Fruit fly (Drosophila melanogaster): ENCODE measurements around the gene CG13385.
A peak's percentile ranks its signal among the peaks of the same experiment; 100 is the strongest.

CG13385 gene

DNA sequence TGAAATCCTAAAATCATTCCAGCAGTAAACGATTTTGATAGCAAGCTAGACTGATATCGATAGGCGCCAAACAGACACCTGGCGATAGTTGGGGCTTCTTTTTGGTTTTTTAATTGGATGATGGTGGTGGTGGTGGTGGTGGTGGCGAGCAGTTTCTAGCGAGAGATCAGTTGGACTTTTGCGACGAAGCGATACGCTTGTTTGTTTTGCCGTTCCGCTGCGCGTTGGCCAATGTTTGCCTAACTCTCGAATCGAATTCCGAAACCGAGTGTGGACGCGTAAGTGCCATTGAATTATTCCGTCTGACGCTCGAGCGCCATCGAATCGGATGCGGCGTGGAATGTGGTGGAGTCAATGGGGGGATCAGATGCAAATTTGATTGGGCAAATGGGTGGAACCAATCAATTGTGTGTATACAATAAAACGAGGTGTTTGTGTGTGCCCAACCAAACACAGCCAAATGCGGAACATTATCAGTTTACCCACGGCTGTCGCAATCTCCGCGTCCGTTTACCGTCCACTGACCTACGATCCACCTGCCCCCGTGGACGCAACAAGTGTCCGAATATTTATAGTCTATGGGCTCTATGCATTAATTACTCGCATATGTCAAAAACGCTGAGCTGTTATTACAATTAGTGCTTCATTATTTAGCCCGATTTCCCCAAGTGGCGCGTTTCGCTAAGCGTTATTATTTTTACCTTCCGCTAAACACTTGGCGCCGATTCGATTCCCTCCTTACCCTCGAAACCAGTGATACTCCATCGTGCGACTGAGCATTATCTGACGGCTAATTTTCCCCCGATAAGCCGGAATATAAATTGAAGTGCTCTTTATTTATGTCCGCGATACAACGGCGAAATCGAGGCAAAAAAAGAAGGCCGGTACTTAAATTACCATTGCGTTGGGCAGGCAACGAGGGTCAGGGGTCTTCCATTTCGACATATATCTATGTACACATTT lies 25.8 kb upstream of the CG13385 start, which contains the start of gene CG17292:
Gene CG17292, plus strand, starts transcription at position 91 of the 963 bp plus-strand sequence.
- TF ChIP-seq Vsx2 (GFP tag; optimal IDR thresholded peaks at IDR 0.05; ENCODE audit: partially characterized antibody) (peak; percentile 98), woc (GFP tag; optimal IDR thresholded peaks at IDR 0.05) (no peak), rgr (GFP tag; optimal IDR thresholded peaks at IDR 0.05) (peak; percentile 49), Sp1 (GFP tag; optimal IDR thresholded peaks at IDR 0.05) (no peak), Jra (GFP tag; optimal IDR thresholded peaks at IDR 0.05) (no peak), foxo (GFP tag; optimal IDR thresholded peaks at IDR 0.05) (peak in 1 of 2 experiments; percentile 17), tai (GFP tag; optimal IDR thresholded peaks at IDR 0.05) (no peak), psq (GFP tag; optimal IDR thresholded peaks at IDR 0.05) (no peak), OdsH (GFP tag; optimal IDR thresholded peaks at IDR 0.05) (peak; percentile 68), Rel (GFP tag; optimal IDR thresholded peaks at IDR 0.05) (no peak), Rel (tag; optimal IDR thresholded peaks at IDR 0.05) (peak; percentile 48), Dif (GFP tag; optimal IDR thresholded peaks at IDR 0.05; ENCODE audit: partially characterized antibody) (peak; percentile 87), Dfd (GFP tag; optimal IDR thresholded peaks at IDR 0.05) (no peak), Hnf4 (GFP tag; optimal IDR thresholded peaks at IDR 0.05) (peak; percentile 55), dmrt93B (GFP tag; optimal IDR thresholded peaks at IDR 0.05) (no peak), CG32264 (GFP tag; optimal IDR thresholded peaks at IDR 0.05) (no peak), h (GFP tag; optimal IDR thresholded peaks at IDR 0.05) (peak; percentile 41), N (GFP tag; optimal IDR thresholded peaks at IDR 0.05) (no peak), fru (GFP tag; optimal IDR thresholded peaks at IDR 0.05) (no peak), CrebA (GFP tag; optimal IDR thresholded peaks at IDR 0.05; ENCODE audit: borderline replicate concordance) (no peak), dsf (GFP tag; optimal IDR thresholded peaks at IDR 0.05; ENCODE audit: borderline replicate concordance) (no peak), CG9705 (GFP tag; optimal IDR thresholded peaks at IDR 0.05) (no peak), jim (GFP tag; optimal IDR thresholded peaks at IDR 0.05) (no peak), GATAd (GFP tag; optimal IDR thresholded peaks at IDR 0.05) (no peak), usp (GFP tag; optimal IDR thresholded peaks at IDR 0.05) (no peak), br (GFP tag; optimal IDR thresholded peaks at IDR 0.05) (peak; percentile 15), Hr83 (GFP tag; optimal IDR thresholded peaks at IDR 0.05; ENCODE audit: poor library complexity, severe bottlenecking) (peak; percentile 3), dl (GFP tag; optimal IDR thresholded peaks at IDR 0.05; ENCODE audit: insufficient read depth in 1 of 2, partially characterized antibody in 2 of 2) (no peak)

- TF ChIP-seq rgr (GFP tag; optimal IDR thresholded peaks at IDR 0.05) (no peak), Jra (GFP tag; optimal IDR thresholded peaks at IDR 0.05) (no peak), Myc (optimal IDR thresholded peaks at IDR 0.05) (no peak), usp (GFP tag; optimal IDR thresholded peaks at IDR 0.05) (no peak), woc (GFP tag; optimal IDR thresholded peaks at IDR 0.05) (no peak), h (GFP tag; optimal IDR thresholded peaks at IDR 0.05) (no peak), pan (optimal IDR thresholded peaks at IDR 0.05) (no peak), fru (GFP tag; optimal IDR thresholded peaks at IDR 0.05) (no peak), Hr78 (GFP tag; optimal IDR thresholded peaks at IDR 0.05) (no peak), CG32264 (GFP tag; optimal IDR thresholded peaks at IDR 0.05) (no peak), Dfd (GFP tag; optimal IDR thresholded peaks at IDR 0.05) (no peak), br (GFP tag; optimal IDR thresholded peaks at IDR 0.05) (no peak), GATAd (GFP tag; optimal IDR thresholded peaks at IDR 0.05) (no peak), jim (GFP tag; optimal IDR thresholded peaks at IDR 0.05) (no peak), HLH106 (tag; optimal IDR thresholded peaks at IDR 0.05) (no peak), tai (GFP tag; optimal IDR thresholded peaks at IDR 0.05) (no peak), N (GFP tag; optimal IDR thresholded peaks at IDR 0.05) (no peak)
Measured at dm6 chr2L:8371354-8371937, 25.0 kb upstream of the CG13385 start.

- TF ChIP-seq Dif (GFP tag; optimal IDR thresholded peaks at IDR 0.05; ENCODE audit: partially characterized antibody), result no peak
- no peak for TF ChIP-seq Rel (GFP tag; optimal IDR thresholded peaks at IDR 0.05)
- TF ChIP-seq Rel (tag; optimal IDR thresholded peaks at IDR 0.05), result peak; percentile 27
Measured at dm6 chr2L:8372248-8372647, 24.2 kb upstream of the CG13385 start.

Data from whole organism, wandering third instar larva.